In the genomic region with DNA sequence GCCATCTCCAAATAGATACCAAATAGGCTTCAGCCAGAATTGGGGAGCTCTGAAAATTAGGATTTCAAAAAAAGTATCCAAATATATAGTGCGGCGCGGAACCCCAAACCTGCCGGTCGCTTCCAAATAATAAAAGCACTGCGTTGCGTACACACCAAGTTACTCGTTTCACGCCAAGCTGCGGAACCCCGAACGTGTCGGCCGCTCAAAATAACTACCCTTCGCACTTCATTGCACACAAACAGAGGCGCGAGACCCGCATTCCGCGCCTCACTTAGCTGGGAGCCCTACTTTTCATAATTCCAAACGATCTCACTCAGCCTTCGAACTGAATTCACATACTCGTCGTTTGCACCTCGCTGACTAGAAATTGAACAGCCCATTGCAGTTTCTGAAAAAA, we compare ENCODE assay signal across 2 worm cellular contexts.
TF ChIP-seq lines count a peak whose summit lies in the region.

No protein-coding gene starts in this region.

TF ChIP-seq in whole organism, L1 larva, 84 proteins besides CTCF, POLR2A, EP300 and RAD21:
- TF ChIP-seq egl-27 (tag; optimal IDR thresholded peaks at IDR 0.05; lab: Kevin White, UChicago), result no peak
- peak; percentile 26 for TF ChIP-seq snpc-4 (tag; optimal IDR thresholded peaks at IDR 0.05; lab: Kevin White, UChicago)
- no peak for TF ChIP-seq C16A3.4 (tag; optimal IDR thresholded peaks at IDR 0.05; lab: Kevin White, UChicago)
- TF ChIP-seq nhr-71 (tag; optimal IDR thresholded peaks at IDR 0.05; lab: Kevin White, UChicago), result no peak
- no peak for TF ChIP-seq ztf-11 (tag; optimal IDR thresholded peaks at IDR 0.05; lab: Kevin White, UChicago)

TF ChIP-seq in whole organism, young adult, 124 proteins besides CTCF, POLR2A, EP300 and RAD21:
- TF ChIP-seq snpc-1.1 (tag; optimal IDR thresholded peaks at IDR 0.05; lab: Kevin White, UChicago; ENCODE audit: insufficient read depth), result peak; percentile 37
- 0 out of 2 replicates have a peak, but pooled peaks have one; percentile 12 for TF ChIP-seq zfh-2 (GFP tag; conservative IDR thresholded peaks at IDR 0.05; lab: Robert Waterston, UW)
- 0 out of 2 replicates have a peak, but pooled peaks have one; percentile 39 for TF ChIP-seq nfyb-1 (GFP tag; IDR thresholded peaks at IDR 0.05; lab: Robert Waterston, UW)
- TF ChIP-seq snpc-4 (GFP tag; optimal IDR thresholded peaks at IDR 0.05; lab: Kevin White, UChicago), result no peak
- TF ChIP-seq snpc-4 (tag; optimal IDR thresholded peaks at IDR 0.05; lab: Kevin White, UChicago), result peak in 2 of 4 experiments; percentile 81 to 90
- TF ChIP-seq rcor-1 (GFP tag; IDR thresholded peaks at IDR 0.05; lab: Robert Waterston, UW), result no peak
- TF ChIP-seq snpc-1.3 (tag; optimal IDR thresholded peaks at IDR 0.05; lab: Kevin White, UChicago; ENCODE audit: insufficient read depth), result no peak
- 0 out of 2 replicates have a peak, but pooled peaks have one; percentile 72 for TF ChIP-seq F37B4.10 (GFP tag; IDR thresholded peaks at IDR 0.05; lab: Robert Waterston, UW)
